Fruit fly (Drosophila melanogaster): ENCODE data around the gene mRpL11.

mRpL11 gene

dm6 chr3R:14473574-14473973 is 38.1 kb upstream of the mRpL11 start (continued):
- TF ChIP-seq Vsx1 (GFP tag; optimal IDR thresholded peaks at IDR 0.05) (no peak), C15 (GFP tag; IDR thresholded peaks at IDR 0.05) (0 out of 3 replicates have a peak, but pooled peaks have one; percentile 54), Stat92E (GFP tag; optimal IDR thresholded peaks at IDR 0.05) (no peak), da (GFP tag; optimal IDR thresholded peaks at IDR 0.05) (no peak), Dip3 (GFP tag; optimal IDR thresholded peaks at IDR 0.05) (peak; percentile 33), CG30431 (GFP tag; optimal IDR thresholded peaks at IDR 0.05) (peak; percentile 15), jing (GFP tag; optimal IDR thresholded peaks at IDR 0.05) (peak; percentile 27), CG31388 (GFP tag; optimal IDR thresholded peaks at IDR 0.05) (no peak), CG18764 (GFP tag; optimal IDR thresholded peaks at IDR 0.05) (peak; percentile 24), NfI (GFP tag; optimal IDR thresholded peaks at IDR 0.05) (peak; percentile 54), CG3407 (GFP tag; optimal IDR thresholded peaks at IDR 0.05) (no peak), CG32767 (GFP tag; IDR thresholded peaks at IDR 0.05) (0 out of 2 replicates have a peak, but pooled peaks have one; percentile 19), CG18476 (GFP tag; optimal IDR thresholded peaks at IDR 0.05) (peak; percentile 10), CG13894 (tag; optimal IDR thresholded peaks at IDR 0.05) (no peak), Six4 (GFP tag; optimal IDR thresholded peaks at IDR 0.05) (peak; percentile 15), tin (GFP tag; optimal IDR thresholded peaks at IDR 0.05) (peak; percentile 7), dimm (GFP tag; IDR thresholded peaks at IDR 0.05) (no peak), Atf3 (GFP tag; optimal IDR thresholded peaks at IDR 0.05) (no peak), Meics (GFP tag; optimal IDR thresholded peaks at IDR 0.05) (peak; percentile 59), eyg (GFP tag; optimal IDR thresholded peaks at IDR 0.05) (peak; percentile 13), nau (GFP tag; optimal IDR thresholded peaks at IDR 0.05) (no peak)

dm6 chr3R:14474073-14474722 is 37.4 kb upstream of the mRpL11 start:
- peak; percentile 75 for TF ChIP-seq Med (GFP tag)
- TF ChIP-seq CG31388 (GFP tag; optimal IDR thresholded peaks at IDR 0.05) = no peak
- no peak for TF ChIP-seq zfh2 (GFP tag; optimal IDR thresholded peaks at IDR 0.05)
- TF ChIP-seq CG15479 (GFP tag; optimal IDR thresholded peaks at IDR 0.05) = peak; percentile 74
- TF ChIP-seq CG1602 (GFP tag; optimal IDR thresholded peaks at IDR 0.05) = no peak

dm6 chr3R:14476273-14476672 is 35.4 kb upstream of the mRpL11 start:
- TF ChIP-seq D19B (GFP tag; optimal IDR thresholded peaks at IDR 0.05) (peak; percentile 27), CG10366 (GFP tag; IDR thresholded peaks at IDR 0.05) (peak; percentile 67), salm (tag; optimal IDR thresholded peaks at IDR 0.05) (peak; percentile 19), HLH3B (GFP tag; IDR thresholded peaks at IDR 0.05) (peak; percentile 87), CG15479 (GFP tag; optimal IDR thresholded peaks at IDR 0.05) (no peak), CG4730 (GFP tag; IDR thresholded peaks at IDR 0.05) (peak; percentile 71), Spps (tag; optimal IDR thresholded peaks at IDR 0.05) (no peak), CG7357 (GFP tag; IDR thresholded peaks at IDR 0.05) (peak; percentile 52; the same call in 1 of the 3 replicates), Chrac-16 (GFP tag; optimal IDR thresholded peaks at IDR 0.05) (peak; percentile 22), Dad (GFP tag; optimal IDR thresholded peaks at IDR 0.05) (peak; percentile 63), Ravus (GFP tag; IDR thresholded peaks at IDR 0.05) (peak; percentile 25), Ssrp (tag; optimal IDR thresholded peaks at IDR 0.05) (peak; percentile 55), CG3065 (GFP tag; optimal IDR thresholded peaks at IDR 0.05) (peak; percentile 4), Bdp1 (GFP tag; optimal IDR thresholded peaks at IDR 0.05) (peak; percentile 32), CG17612 (GFP tag; IDR thresholded peaks at IDR 0.05) (peak; percentile 26; the same call in 1 of the 2 replicates), CG6272 (GFP tag; IDR thresholded peaks at IDR 0.05) (peak; percentile 63), Atf6 (GFP tag; IDR thresholded peaks at IDR 0.05) (peak; percentile 77), luna (GFP tag; optimal IDR thresholded peaks at IDR 0.05) (no peak), CG12071 (GFP tag; optimal IDR thresholded peaks at IDR 0.05) (peak; percentile 86), Pdp1 (GFP tag; optimal IDR thresholded peaks at IDR 0.05) (peak; percentile 61 to 71), Hr51 (GFP tag; optimal IDR thresholded peaks at IDR 0.05) (peak in 1 of 2 experiments; percentile 77), CG11696 (GFP tag; IDR thresholded peaks at IDR 0.05) (peak; percentile 50; the same call in 1 of the 2 replicates), Awh (GFP tag; IDR thresholded peaks at IDR 0.05) (peak; percentile 81), nerfin-1 (tag; optimal IDR thresholded peaks at IDR 0.05) (peak; percentile 4)

Data from whole organism, embryonic.